Fruit fly (Drosophila melanogaster) whole organism, embryonic: ENCODE results near the gene elgi.

ENCODE experiments used
- Ada2b ChIP-seq: fragments of 200-800 bp; sonication (Bioruptor generic); IDR thresholded peaks from 2 replicates; pipeline ENCODE4 v1.3.6; 2022; ENCODE audit warnings: missing biosample characterization, missing genetic modification characterization
- Antp ChIP-seq: fragments of 200-800 bp; sonication (Bioruptor generic); optimal IDR thresholded peaks from 3 replicates; lab custom pipeline; 2016; ENCODE audit warnings: missing biosample characterization, missing genetic modification characterization
- Atf-2 ChIP-seq: fragments of 200-800 bp; sonication (Bioruptor generic); optimal IDR thresholded peaks from 2 replicates; lab custom pipeline; 2016; ENCODE audit warnings: missing biosample characterization, missing genetic modification characterization
- CG10321 ChIP-seq: fragments of 200-800 bp; sonication (Bioruptor generic); IDR thresholded peaks from 2 replicates; pipeline ENCODE4 v1.3.6; 2022; ENCODE audit warnings: missing biosample characterization, missing genetic modification characterization
- CG10366 ChIP-seq: fragments of 200-800 bp; sonication (Bioruptor generic); IDR thresholded peaks from 2 replicates; pipeline ENCODE4 v1.3.6; 2022; ENCODE audit warnings: missing biosample characterization, missing genetic modification characterization
- CG11456 ChIP-seq: fragments of 200-800 bp; sonication (Bioruptor generic); IDR thresholded peaks from 3 replicates; pipeline ENCODE4 v1.3.6; 2022; ENCODE audit warnings: missing biosample characterization, missing genetic modification characterization
- CG11695 ChIP-seq: fragments of 200-800 bp; sonication (Bioruptor generic); IDR thresholded peaks from 3 replicates; pipeline ENCODE4 v1.3.6; 2022; ENCODE audit warnings: missing biosample characterization, missing genetic modification characterization
- CG13296 ChIP-seq: fragments of 200-800 bp; sonication (Bioruptor generic); optimal IDR thresholded peaks from 3 replicates; lab custom pipeline; 2018; ENCODE audit warnings: missing biosample characterization, mild to moderate bottlenecking, missing genetic modification characterization
- CG14050 ChIP-seq: fragments of 200-800 bp; sonication (Bioruptor generic); IDR thresholded peaks from 3 replicates; pipeline ENCODE4 v1.3.6; 2022; ENCODE audit warnings: missing biosample characterization, missing genetic modification characterization
- CG14667 ChIP-seq: fragments of 200-800 bp; sonication (Bioruptor generic); IDR thresholded peaks from 2 replicates; pipeline ENCODE4 v1.3.6; 2022; ENCODE audit warnings: missing biosample characterization, missing genetic modification characterization
- CG15514 ChIP-seq: fragments of 200-800 bp; sonication (Bioruptor generic); optimal IDR thresholded peaks from 3 replicates; lab custom pipeline; 2017; ENCODE audit warnings: missing biosample characterization, missing genetic modification characterization, mild to moderate bottlenecking, moderate library complexity, missing genetic modification reagents
- CG17359 ChIP-seq: fragments of 200-800 bp; sonication (Bioruptor generic); optimal IDR thresholded peaks from 3 replicates; lab custom pipeline; 2018; ENCODE audit warnings: missing biosample characterization, mild to moderate bottlenecking, missing genetic modification characterization, moderate library complexity
- CG17612 ChIP-seq: fragments of 200-800 bp; sonication (Bioruptor generic); IDR thresholded peaks from 2 replicates; pipeline ENCODE4 v1.3.6; 2022; ENCODE audit warnings: missing biosample characterization, missing genetic modification characterization
- CG18599 ChIP-seq: fragments of 200-800 bp; sonication (Bioruptor generic); optimal IDR thresholded peaks from 3 replicates; lab custom pipeline; 2017; ENCODE audit warnings: missing biosample characterization, missing genetic modification characterization, mild to moderate bottlenecking, moderate library complexity, missing genetic modification reagents
- CG2129 ChIP-seq: fragments of 200-800 bp; sonication (Bioruptor generic); IDR thresholded peaks from 2 replicates; pipeline ENCODE4 v1.3.6; 2022; ENCODE audit warnings: missing biosample characterization, missing genetic modification characterization; ENCODE audit not compliant: partially characterized antibody
- CG2875 ChIP-seq: fragments of 200-800 bp; sonication (Bioruptor generic); optimal IDR thresholded peaks from 2 replicates; lab custom pipeline; 2017; ENCODE audit warnings: missing biosample characterization, mild to moderate bottlenecking, missing genetic modification characterization, missing genetic modification reagents
- CG31224 ChIP-seq: fragments of 200-800 bp; sonication (Bioruptor generic); IDR thresholded peaks from 2 replicates; pipeline ENCODE4 v1.3.6; 2022; ENCODE audit warnings: missing biosample characterization, missing genetic modification characterization
- CG3407 ChIP-seq: fragments of 200-800 bp; sonication (Bioruptor generic); optimal IDR thresholded peaks from 2 replicates; lab custom pipeline; 2018; ENCODE audit warnings: missing biosample characterization, mild to moderate bottlenecking, missing genetic modification characterization
- CG8944 ChIP-seq: fragments of 200-800 bp; sonication (Bioruptor generic); optimal IDR thresholded peaks from 3 replicates; lab custom pipeline; 2016; ENCODE audit warnings: missing biosample characterization, missing genetic modification characterization
- CkIIα-i1 ChIP-seq: fragments of 200-800 bp; sonication (Bioruptor generic); IDR thresholded peaks from 2 replicates; pipeline ENCODE4 v1.3.6; 2022; ENCODE audit warnings: missing biosample characterization, missing genetic modification characterization
- D ChIP-seq, 2 experiments: fragments of 200-800 bp in 1 of 2; fragments of >200 bp in 1 of 2; sonication (Bioruptor generic) in 1 of 2; optimal IDR thresholded peaks; 2 replicates in 1 of 2; 3 replicates in 1 of 2; lab custom pipeline; 2017; ENCODE audit warnings: mild to moderate bottlenecking in 1 of 2, missing biosample characterization in 1 of 2, missing genetic modification characterization in 1 of 2, missing genetic modification reagents in 1 of 2
- Dip2 ChIP-seq: fragments of 200-800 bp; sonication (Bioruptor generic); IDR thresholded peaks from 2 replicates; pipeline ENCODE4 v1.3.6; 2022; ENCODE audit warnings: missing biosample characterization, missing genetic modification characterization
- Fer2 ChIP-seq: fragments of 200-800 bp; sonication (Bioruptor generic); optimal IDR thresholded peaks from 2 replicates; lab custom pipeline; 2018; ENCODE audit warnings: missing biosample characterization, mild to moderate bottlenecking, missing genetic modification characterization, moderate library complexity
- Gug ChIP-seq: fragments of 200-800 bp; sonication (Bioruptor generic); IDR thresholded peaks from 4 replicates; pipeline ENCODE4 v1.3.6; 2022; ENCODE audit warnings: missing biosample characterization, missing genetic modification characterization
- HmgD ChIP-seq: fragments of 200-800 bp; sonication (Bioruptor generic); optimal IDR thresholded peaks from 3 replicates; lab custom pipeline; 2016; ENCODE audit warnings: missing biosample characterization, missing genetic modification characterization
- HmgZ ChIP-seq: fragments of 200-800 bp; sonication (Bioruptor generic); optimal IDR thresholded peaks from 2 replicates; lab custom pipeline; 2018; ENCODE audit warnings: missing biosample characterization, mild to moderate bottlenecking, missing genetic modification characterization
- Hr51 ChIP-seq, 2 experiments: fragments of 200-800 bp; sonication (Bioruptor generic); optimal IDR thresholded peaks; 2 replicates in 1 of 2; 3 replicates in 1 of 2; lab custom pipeline; 2016 to 2018; ENCODE audit warnings: missing biosample characterization in 2 of 2, missing genetic modification characterization in 2 of 2, mild to moderate bottlenecking in 1 of 2, moderate library complexity in 1 of 2
- Oli ChIP-seq: fragments of 200-800 bp; sonication (Bioruptor generic); optimal IDR thresholded peaks from 2 replicates; lab custom pipeline; 2018; ENCODE audit warnings: missing biosample characterization, mild to moderate bottlenecking, missing genetic modification characterization, moderate library complexity
- Pdp1 ChIP-seq, 2 experiments: fragments of 200-800 bp; sonication (Bioruptor generic); optimal IDR thresholded peaks; 3 replicates each; lab custom pipeline; 2016; ENCODE audit warnings: missing biosample characterization in 2 of 2, missing genetic modification characterization in 2 of 2, mild to moderate bottlenecking in 1 of 2, moderate library complexity in 1 of 2
- Rfx ChIP-seq: fragments of 200-800 bp; sonication (Bioruptor generic); IDR thresholded peaks from 2 replicates; pipeline ENCODE4 v1.3.6; 2022; ENCODE audit warnings: missing biosample characterization, missing genetic modification characterization
- Rx ChIP-seq: fragments of 200-800 bp; sonication (Bioruptor generic); IDR thresholded peaks from 2 replicates; pipeline ENCODE4 v1.3.6; 2022; ENCODE audit warnings: missing biosample characterization, missing genetic modification characterization
- aop ChIP-seq: fragments of 200-800 bp; sonication (Bioruptor generic); IDR thresholded peaks from 2 replicates; pipeline ENCODE4 v1.3.6; 2022; ENCODE audit warnings: missing biosample characterization, missing genetic modification characterization
- ash1 ChIP-seq: fragments of 200-800 bp; sonication (Bioruptor generic); optimal IDR thresholded peaks from 2 replicates; lab custom pipeline; 2018; ENCODE audit warnings: missing biosample characterization, mild to moderate bottlenecking, missing genetic modification characterization
- cad ChIP-seq: fragments of >200 bp; optimal IDR thresholded peaks from 2 replicates; lab custom pipeline; 2017; ENCODE audit warnings: missing biosample characterization, missing genetic modification characterization
- chn ChIP-seq: fragments of 200-800 bp; sonication (Bioruptor generic); optimal IDR thresholded peaks from 2 replicates; lab custom pipeline; 2016; ENCODE audit warnings: missing biosample characterization, missing genetic modification characterization
- ems ChIP-seq: fragments of 200-800 bp; sonication (Bioruptor generic); optimal IDR thresholded peaks from 3 replicates; lab custom pipeline; 2016; ENCODE audit warnings: missing biosample characterization, missing genetic modification characterization
- ftz-f1 ChIP-seq: fragments of 200-800 bp; sonication (Bioruptor generic); optimal IDR thresholded peaks from 2 replicates; lab custom pipeline; 2016; ENCODE audit warnings: missing biosample characterization, missing genetic modification characterization
- grau ChIP-seq: fragments of 200-800 bp; optimal IDR thresholded peaks from 3 replicates; lab custom pipeline; 2019; ENCODE audit warnings: missing biosample characterization, mild to moderate bottlenecking, missing genetic modification characterization, moderate library complexity
- gro ChIP-seq: fragments of 200-800 bp; sonication (Bioruptor generic); optimal IDR thresholded peaks from 2 replicates; lab custom pipeline; 2016; ENCODE audit warnings: missing biosample characterization, missing genetic modification characterization
- hkb ChIP-seq, 2 experiments: fragments of 200-800 bp in 1 of 2; fragments of >200 bp in 1 of 2; sonication (Bioruptor generic) in 1 of 2; IDR thresholded peaks in 1 of 2; optimal IDR thresholded peaks in 1 of 2; 2 replicates each; pipeline versions ENCODE4 v1.3.6 to Lab custom; 2017 to 2022; ENCODE audit warnings: missing biosample characterization in 1 of 2, missing genetic modification characterization in 1 of 2
- pho ChIP-seq: fragments of 200-800 bp; sonication (Bioruptor generic); optimal IDR thresholded peaks from 2 replicates; lab custom pipeline; 2016; ENCODE audit warnings: missing biosample characterization, missing genetic modification characterization
- sc ChIP-seq, 3 experiments: fragments of >200 bp in 2 of 3; fragments of 200-800 bp in 1 of 3; sonication (Bioruptor generic) in 1 of 3; optimal IDR thresholded peaks; 2 replicates in 2 of 3; 3 replicates in 1 of 3; lab custom pipeline; 2017; ENCODE audit warnings: mild to moderate bottlenecking in 1 of 3, missing biosample characterization in 1 of 3, missing genetic modification characterization in 1 of 3, missing genetic modification reagents in 1 of 3
- seq ChIP-seq: fragments of 200-800 bp; sonication (Bioruptor generic); IDR thresholded peaks from 2 replicates; pipeline ENCODE4 v1.3.6; 2022; ENCODE audit warnings: missing biosample characterization, missing genetic modification characterization
- sug ChIP-seq: fragments of 200-800 bp; optimal IDR thresholded peaks from 2 replicates; lab custom pipeline; 2019; ENCODE audit warnings: missing biosample characterization, mild to moderate bottlenecking, missing genetic modification characterization, moderate library complexity
- toy ChIP-seq: fragments of 200-800 bp; sonication (Bioruptor generic); IDR thresholded peaks from 2 replicates; pipeline ENCODE4 v1.3.6; 2022; ENCODE audit warnings: missing biosample characterization, missing genetic modification characterization
- usp ChIP-seq: fragments of >200 bp; optimal IDR thresholded peaks from 2 replicates; lab custom pipeline; 2017; ENCODE audit warnings: missing biosample characterization, missing genetic modification characterization
- zen2 ChIP-seq: fragments of 200-800 bp; sonication (Bioruptor generic); IDR thresholded peaks from 3 replicates; pipeline ENCODE4 v1.3.6; 2022; ENCODE audit warnings: missing biosample characterization, missing genetic modification characterization; ENCODE audit not compliant: partially characterized antibody
- zfh1 ChIP-seq: fragments of 200-800 bp; sonication (Bioruptor generic); IDR thresholded peaks from 3 replicates; pipeline ENCODE4 v1.3.6; 2022; ENCODE audit warnings: missing biosample characterization, missing genetic modification characterization

elgi gene

DNA sequence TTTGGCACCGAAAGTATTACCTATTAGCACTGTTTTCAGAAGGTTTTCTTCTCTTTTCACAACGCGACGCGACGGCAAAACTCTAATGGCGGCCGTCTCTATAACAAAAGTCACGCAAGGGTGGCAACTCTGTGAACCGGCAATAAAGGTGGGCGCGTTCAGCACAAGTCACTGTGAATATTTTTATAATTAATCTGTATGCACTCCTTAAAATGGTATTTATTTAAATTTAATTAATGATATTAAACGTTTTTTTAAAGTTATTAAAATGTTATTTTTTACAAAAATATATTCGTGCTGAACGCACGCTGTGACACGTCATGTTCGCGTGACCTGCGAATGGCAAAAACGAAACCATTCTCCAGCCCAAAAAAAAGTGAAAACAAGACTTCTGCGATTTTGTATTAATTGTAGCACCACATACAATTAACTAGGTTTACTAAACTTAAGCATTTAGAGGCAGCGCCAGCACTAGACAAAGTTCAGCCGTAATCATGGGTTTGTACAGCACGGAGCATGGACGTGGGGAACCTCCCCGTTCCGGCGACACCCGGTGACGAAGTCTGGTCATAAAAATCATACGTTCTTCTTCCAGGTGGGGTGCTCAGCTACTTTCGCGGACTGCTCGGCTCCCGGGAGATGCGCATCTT lies 26.6 kb downstream of the elgi start, which contains the start of the genes brm and Arl1 (continued):
- TF ChIP-seq CG10321 (GFP tag; lab: Robert Waterston, UW) (peak; percentile 85), HmgZ (tag; lab: Kevin White, UChicago) (peak; percentile 99), CG2129 (GFP tag; lab: Robert Waterston, UW) (no peak), Hr51 (GFP tag; optimal IDR thresholded peaks at IDR 0.05; lab: Kevin White, UChicago) (peak; percentile 94 to 97), HmgD (GFP tag; lab: Kevin White, UChicago) (peak; percentile 31), CG11695 (GFP tag; lab: Robert Waterston, UW) (peak; percentile 98), CG15514 (GFP tag; lab: Kevin White, UChicago) (peak; percentile 94), Dip2 (GFP tag; lab: Robert Waterston, UW) (peak; percentile 80), zen2 (GFP tag; lab: Robert Waterston, UW) (no peak), CG14667 (GFP tag; lab: Robert Waterston, UW) (peak; percentile 99), sug (tag; lab: Kevin White, UChicago) (peak; percentile 98), Atf-2 (GFP tag; lab: Kevin White, UChicago) (peak; percentile 73), hkb (optimal IDR thresholded peaks at IDR 0.05; lab: Kevin White, UChicago) (no peak), hkb (GFP tag; IDR thresholded peaks at IDR 0.05; lab: Robert Waterston, UW) (peak; percentile 99), seq (GFP tag; lab: Robert Waterston, UW) (peak; percentile 98), usp (no peak), zfh1 (GFP tag; lab: Robert Waterston, UW) (peak; percentile 99), sc (optimal IDR thresholded peaks at IDR 0.05; lab: Kevin White, UChicago) (no peak), sc (GFP tag; optimal IDR thresholded peaks at IDR 0.05; lab: Kevin White, UChicago) (peak; percentile 96), CG14050 (GFP tag; lab: Robert Waterston, UW) (peak; percentile 98), ftz-f1 (GFP tag; lab: Kevin White, UChicago) (peak; percentile 77), chn (peak; percentile 93), Ada2b (peak; percentile 99), pho (peak; percentile 91), CG2875 (GFP tag; lab: Kevin White, UChicago) (peak; percentile 82), CG18599 (GFP tag; lab: Kevin White, UChicago) (peak; percentile 98), Gug (GFP tag; lab: Robert Waterston, UW) (peak; percentile 98), gro (GFP tag; lab: Kevin White, UChicago) (peak; percentile 89), aop (GFP tag; lab: Robert Waterston, UW) (peak; percentile 96), Pdp1 (GFP tag; optimal IDR thresholded peaks at IDR 0.05; lab: Kevin White, UChicago) (peak; percentile 92 to 93), CG10366 (peak; percentile 99), CG11456 (GFP tag; lab: Robert Waterston, UW) (peak; percentile 99), Oli (tag; lab: Kevin White, UChicago) (peak; percentile 97), CG17612 (GFP tag; lab: Robert Waterston, UW) (peak; percentile 98), Rfx (GFP tag; lab: Robert Waterston, UW) (peak; percentile 100), CG3407 (GFP tag; lab: Kevin White, UChicago) (peak; percentile 94), CkIIα-i1 (GFP tag; lab: Robert Waterston, UW) (peak; percentile 92), Fer2 (peak; percentile 98), CG31224 (GFP tag; lab: Robert Waterston, UW) (peak; percentile 98), toy (GFP tag; lab: Robert Waterston, UW) (peak; percentile 97), CG8944 (GFP tag; lab: Kevin White, UChicago) (peak; percentile 78), CG13296 (peak; percentile 98), cad (GFP tag; lab: Kevin White, UChicago) (no peak), Antp (GFP tag; lab: Kevin White, UChicago) (peak; percentile 78), ash1 (GFP tag; lab: Kevin White, UChicago) (peak; percentile 93), D (optimal IDR thresholded peaks at IDR 0.05; lab: Kevin White, UChicago) (no peak), D (GFP tag; optimal IDR thresholded peaks at IDR 0.05; lab: Kevin White, UChicago) (peak; percentile 97), Rx (GFP tag; lab: Robert Waterston, UW) (peak; percentile 99), grau (tag; lab: Kevin White, UChicago) (peak; percentile 98), CG17359 (tag; lab: Kevin White, UChicago) (peak; percentile 98), ems (peak; percentile 94)
